Fruit fly (Drosophila melanogaster): ENCODE data around the gene Zir.

Zir gene

dm6 chr2L:136747-137709 is 42.5 kb downstream of the Zir start:
- TF ChIP-seq achi (GFP tag; optimal IDR thresholded peaks at IDR 0.05) = no peak
- peak; percentile 23 for TF ChIP-seq fkh (GFP tag; optimal IDR thresholded peaks at IDR 0.05)
- TF ChIP-seq eg (GFP tag; IDR thresholded peaks at IDR 0.05) = no peak
- no peak for TF ChIP-seq Ets21C (GFP tag; optimal IDR thresholded peaks at IDR 0.05)
- no peak for TF ChIP-seq CG10669 (GFP tag; optimal IDR thresholded peaks at IDR 0.05)
- peak; percentile 67 for TF ChIP-seq vri (GFP tag; optimal IDR thresholded peaks at IDR 0.05)
- no peak for TF ChIP-seq CG6276 (GFP tag; optimal IDR thresholded peaks at IDR 0.05)
- TF ChIP-seq dsx (GFP tag; optimal IDR thresholded peaks at IDR 0.05; ENCODE audit: poor library complexity, severe bottlenecking) = no peak
- TF ChIP-seq CG16779 (tag; optimal IDR thresholded peaks at IDR 0.05) = no peak
- TF ChIP-seq Sox102F (GFP tag; optimal IDR thresholded peaks at IDR 0.05) = peak; percentile 2
- TF ChIP-seq CG4318 (GFP tag; optimal IDR thresholded peaks at IDR 0.05) = no peak
- no peak for TF ChIP-seq OdsH (GFP tag; optimal IDR thresholded peaks at IDR 0.05)
- peak; percentile 15 for TF ChIP-seq esn (GFP tag; optimal IDR thresholded peaks at IDR 0.05)
- no peak for TF ChIP-seq CG8119 (GFP tag; IDR thresholded peaks at IDR 0.05)
- TF ChIP-seq Eip75B (GFP tag; optimal IDR thresholded peaks at IDR 0.05) = no peak
- peak; percentile 38 for TF ChIP-seq CG6854 (GFP tag; optimal IDR thresholded peaks at IDR 0.05)
- TF ChIP-seq Ets96B (tag; optimal IDR thresholded peaks at IDR 0.05) = no peak
- TF ChIP-seq lz (GFP tag; optimal IDR thresholded peaks at IDR 0.05) = no peak
- TF ChIP-seq svp (GFP tag) = peak; percentile 94
- peak; percentile 36 for TF ChIP-seq Met (GFP tag; optimal IDR thresholded peaks at IDR 0.05)
- no peak for TF ChIP-seq Hr39 (GFP tag; optimal IDR thresholded peaks at IDR 0.05)
- no peak for TF ChIP-seq net (GFP tag; optimal IDR thresholded peaks at IDR 0.05)
- TF ChIP-seq fd59A (GFP tag; optimal IDR thresholded peaks at IDR 0.05) = no peak

- TF ChIP-seq Ets21C (GFP tag; optimal IDR thresholded peaks at IDR 0.05) (no peak), svp (GFP tag) (peak; percentile 16), CG1621 (tag; optimal IDR thresholded peaks at IDR 0.05) (no peak), CG9139 (GFP tag; optimal IDR thresholded peaks at IDR 0.05) (no peak), CG10669 (GFP tag; optimal IDR thresholded peaks at IDR 0.05) (no peak), esn (GFP tag; optimal IDR thresholded peaks at IDR 0.05) (no peak), acj6 (GFP tag; optimal IDR thresholded peaks at IDR 0.05) (no peak), fd59A (GFP tag; optimal IDR thresholded peaks at IDR 0.05) (no peak), CG34406 (GFP tag; optimal IDR thresholded peaks at IDR 0.05) (no peak), CG6792 (GFP tag; optimal IDR thresholded peaks at IDR 0.05) (no peak), OdsH (GFP tag; optimal IDR thresholded peaks at IDR 0.05) (no peak), Eip78C (GFP tag) (peak; percentile 38)
These were observed 43.5 kb downstream of the Zir start for dm6 chr2L:138063-138462.

dm6 chr2L:139610-140009 is 45.1 kb downstream of the Zir start:
- TF ChIP-seq CG15336 (GFP tag; IDR thresholded peaks at IDR 0.05) (no peak), CG4318 (GFP tag; optimal IDR thresholded peaks at IDR 0.05) (no peak), Eip75B (GFP tag; optimal IDR thresholded peaks at IDR 0.05) (no peak), vri (GFP tag; optimal IDR thresholded peaks at IDR 0.05) (peak; percentile 90), Eip78C (GFP tag) (peak; percentile 19), CG8632 (GFP tag; optimal IDR thresholded peaks at IDR 0.05) (no peak), CG10669 (GFP tag; optimal IDR thresholded peaks at IDR 0.05) (no peak), Hr38 (GFP tag; optimal IDR thresholded peaks at IDR 0.05) (no peak), CG10631 (GFP tag; optimal IDR thresholded peaks at IDR 0.05) (peak; percentile 3), salr (GFP tag; optimal IDR thresholded peaks at IDR 0.05) (no peak), svp (GFP tag) (peak; percentile 61), spab (GFP tag; optimal IDR thresholded peaks at IDR 0.05) (no peak), cyc (GFP tag; optimal IDR thresholded peaks at IDR 0.05) (no peak), Hr4 (GFP tag; optimal IDR thresholded peaks at IDR 0.05) (no peak), Met (GFP tag; optimal IDR thresholded peaks at IDR 0.05) (peak; percentile 21)

Measured in whole organism, prepupa.